Fruit fly (Drosophila melanogaster): ENCODE data around the gene Bfc.

Bfc gene

DNA sequence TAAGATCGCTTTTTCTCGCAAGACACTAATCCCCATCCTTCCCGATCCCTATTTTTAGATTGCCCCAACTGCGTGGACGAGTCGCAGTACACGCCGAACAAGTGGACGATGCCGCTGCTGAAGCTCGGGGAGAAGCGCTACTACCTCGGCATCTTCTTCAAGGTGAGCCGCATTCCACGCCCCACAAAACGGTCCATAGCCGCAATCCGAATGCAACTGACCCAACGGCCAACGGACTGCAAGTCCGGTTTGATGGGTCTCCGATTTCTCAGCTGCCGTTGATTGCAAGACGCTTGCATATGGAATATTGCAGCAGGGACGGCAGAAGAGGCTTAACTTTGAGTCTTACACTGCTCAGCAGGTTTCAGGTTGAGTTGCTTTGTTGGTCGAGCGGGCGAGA is 18.5 kb downstream of the Bfc start:
- TF ChIP-seq Hr78 (GFP tag; optimal IDR thresholded peaks at IDR 0.05), result no peak
- TF ChIP-seq Dif (GFP tag; optimal IDR thresholded peaks at IDR 0.05; ENCODE audit: partially characterized antibody), result peak; percentile 31

DNA sequence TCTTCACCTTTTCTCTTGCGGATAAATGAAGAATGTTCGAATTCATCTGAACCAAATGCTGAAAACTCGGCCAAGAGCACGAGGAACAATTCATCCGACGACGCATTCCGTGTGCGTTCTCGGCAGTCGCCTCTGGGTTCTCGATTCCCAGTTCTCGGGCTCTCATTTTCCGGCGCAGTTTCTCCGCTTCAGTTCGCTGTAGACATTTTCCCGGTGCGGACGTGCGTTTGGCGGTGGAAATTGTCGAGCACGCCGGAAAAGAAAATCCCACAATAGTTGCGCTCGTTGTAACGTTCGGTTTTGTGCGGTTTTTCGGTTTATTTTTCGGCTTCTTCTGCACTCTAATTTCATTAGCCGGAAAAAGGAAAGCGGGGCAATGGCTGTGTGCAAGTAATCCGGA is 25.3 kb downstream of the Bfc start, which contains the start of gene CG32333:
Gene CG32333 (plus strand): TSS at position 190 of the 400 bp plus-strand sequence.
- TF ChIP-seq h (GFP tag; optimal IDR thresholded peaks at IDR 0.05), result no peak
- TF ChIP-seq dsf (GFP tag; optimal IDR thresholded peaks at IDR 0.05; ENCODE audit: borderline replicate concordance), result no peak
- no peak for TF ChIP-seq Rel (GFP tag; optimal IDR thresholded peaks at IDR 0.05)
- no peak for TF ChIP-seq Rel (tag; optimal IDR thresholded peaks at IDR 0.05)
- no peak for TF ChIP-seq psq (GFP tag; optimal IDR thresholded peaks at IDR 0.05)
- no peak for TF ChIP-seq usp (GFP tag; optimal IDR thresholded peaks at IDR 0.05)
- no peak for TF ChIP-seq Sp1 (GFP tag; optimal IDR thresholded peaks at IDR 0.05)
- TF ChIP-seq foxo (GFP tag; optimal IDR thresholded peaks at IDR 0.05), result no peak
- TF ChIP-seq Hr78 (GFP tag; optimal IDR thresholded peaks at IDR 0.05), result no peak

DNA sequence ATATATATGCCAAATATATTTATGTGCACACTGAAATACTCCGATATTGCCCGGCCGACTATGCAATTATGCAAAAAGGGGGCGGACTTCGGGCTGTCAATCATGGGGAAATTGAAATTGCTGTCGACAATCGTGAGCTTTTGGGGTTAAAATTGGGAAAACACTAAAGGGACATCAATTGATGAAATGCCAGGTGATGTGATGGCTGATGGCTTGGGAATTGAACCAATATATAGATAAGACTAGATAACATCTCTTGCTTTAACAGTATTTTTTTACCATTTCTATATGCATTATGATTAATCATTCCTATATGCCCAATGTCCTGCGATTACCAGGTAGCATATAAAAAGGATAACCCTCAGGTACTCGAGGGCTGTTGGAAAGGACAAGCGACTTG is 27.4 kb downstream of the Bfc start:
- no peak for TF ChIP-seq N (GFP tag; optimal IDR thresholded peaks at IDR 0.05)
- no peak for TF ChIP-seq foxo (GFP tag; optimal IDR thresholded peaks at IDR 0.05)
- no peak for TF ChIP-seq br (GFP tag; optimal IDR thresholded peaks at IDR 0.05)
- TF ChIP-seq OdsH (GFP tag; optimal IDR thresholded peaks at IDR 0.05), result no peak
- no peak for TF ChIP-seq Sp1 (GFP tag; optimal IDR thresholded peaks at IDR 0.05)
- no peak for TF ChIP-seq CG32264 (GFP tag; optimal IDR thresholded peaks at IDR 0.05)
- no peak for TF ChIP-seq Hr78 (GFP tag; optimal IDR thresholded peaks at IDR 0.05)
- no peak for TF ChIP-seq ey (GFP tag; optimal IDR thresholded peaks at IDR 0.05)
- TF ChIP-seq Abd-B (GFP tag; optimal IDR thresholded peaks at IDR 0.05), result no peak
- no peak for TF ChIP-seq Jra (GFP tag; optimal IDR thresholded peaks at IDR 0.05)
- no peak for TF ChIP-seq Rel (GFP tag; optimal IDR thresholded peaks at IDR 0.05)
- TF ChIP-seq Rel (tag; optimal IDR thresholded peaks at IDR 0.05), result no peak

DNA sequence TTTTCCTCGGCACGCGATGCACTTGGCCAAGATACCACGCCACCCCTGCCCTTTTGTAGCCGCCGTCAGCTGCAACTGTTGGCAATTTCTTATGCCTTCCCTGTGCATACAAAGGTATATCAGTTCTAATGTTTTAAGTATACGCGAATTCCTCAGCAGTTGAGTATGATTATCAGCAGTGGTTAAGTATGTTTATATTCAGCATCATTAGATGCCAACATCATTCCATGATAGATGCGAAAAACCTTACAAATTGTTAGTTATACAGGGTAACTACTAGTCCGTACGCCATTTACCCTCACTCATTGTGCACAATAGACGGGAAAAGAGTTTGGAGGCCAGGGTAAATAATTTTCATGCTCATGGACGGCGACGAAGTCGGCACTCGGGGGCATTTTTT is 29.2 kb downstream of the Bfc start:
- TF ChIP-seq ey (GFP tag; optimal IDR thresholded peaks at IDR 0.05) (peak; percentile 18), usp (GFP tag; optimal IDR thresholded peaks at IDR 0.05) (no peak)

DNA sequence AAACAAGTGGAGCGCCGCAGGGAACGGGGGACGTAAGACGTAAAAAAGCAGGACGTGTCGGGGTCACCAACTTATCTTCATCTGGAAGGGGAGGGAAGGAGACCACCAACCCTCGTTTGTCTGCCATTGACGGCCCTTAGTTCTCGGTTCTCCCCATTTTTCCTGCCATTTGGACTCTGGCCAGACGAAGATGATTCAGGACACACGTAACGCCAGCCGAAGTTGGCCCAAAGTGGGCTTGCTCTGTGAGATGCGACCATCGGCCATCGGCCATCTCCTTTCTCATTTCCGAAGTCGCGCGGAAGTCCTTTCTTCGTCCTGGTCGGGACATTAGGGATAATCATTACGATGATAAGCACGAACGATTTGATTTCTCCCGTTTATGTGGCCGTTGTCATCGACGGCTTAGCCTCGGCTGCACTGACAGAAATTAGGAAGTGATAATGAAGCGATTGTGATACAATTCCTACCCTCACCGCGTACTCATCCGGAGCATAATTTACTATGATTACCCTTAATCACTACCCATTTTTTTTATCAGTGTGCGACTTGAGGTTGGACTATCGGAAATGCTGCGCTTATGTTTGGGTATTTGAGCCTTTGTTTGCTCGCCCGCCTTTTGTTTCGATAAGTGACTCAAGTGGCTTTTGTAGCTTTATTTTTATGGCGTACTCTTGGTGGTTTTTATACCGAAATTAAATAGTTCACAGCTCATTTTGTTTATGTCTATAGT is 30.6 kb downstream of the Bfc start:
- TF ChIP-seq usp (GFP tag; optimal IDR thresholded peaks at IDR 0.05), result no peak
- no peak for TF ChIP-seq psq (GFP tag; optimal IDR thresholded peaks at IDR 0.05)
- TF ChIP-seq dl (GFP tag; optimal IDR thresholded peaks at IDR 0.05; ENCODE audit: insufficient read depth in 1 of 2, partially characterized antibody in 2 of 2), result no peak

DNA sequence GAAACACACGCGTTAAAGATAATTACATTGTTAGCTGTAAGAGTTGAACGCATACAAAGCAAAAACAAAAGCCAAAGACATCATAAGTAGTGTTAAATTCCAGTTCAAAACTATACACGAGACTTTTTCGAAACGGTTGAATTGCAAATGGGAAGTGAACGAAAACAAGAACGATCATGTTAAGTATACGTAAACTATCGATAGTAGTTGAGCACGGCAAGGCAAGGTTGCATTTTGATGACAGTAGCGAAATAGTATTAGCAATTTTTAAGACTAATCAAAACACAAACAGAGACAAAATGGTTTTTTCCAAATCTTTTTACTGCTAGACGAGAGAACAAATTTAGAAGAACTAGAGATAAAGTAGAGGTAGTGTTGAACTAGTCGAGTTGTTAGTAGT is 44.3 kb downstream of the Bfc start:
- TF ChIP-seq Myc (optimal IDR thresholded peaks at IDR 0.05) (no peak), GATAd (GFP tag; optimal IDR thresholded peaks at IDR 0.05) (no peak), Hnf4 (GFP tag; optimal IDR thresholded peaks at IDR 0.05) (no peak), h (GFP tag; optimal IDR thresholded peaks at IDR 0.05) (no peak), ey (GFP tag; optimal IDR thresholded peaks at IDR 0.05) (no peak), lola (GFP tag; optimal IDR thresholded peaks at IDR 0.05) (no peak), psq (GFP tag; optimal IDR thresholded peaks at IDR 0.05) (no peak), sage (GFP tag; optimal IDR thresholded peaks at IDR 0.05) (no peak)

DNA sequence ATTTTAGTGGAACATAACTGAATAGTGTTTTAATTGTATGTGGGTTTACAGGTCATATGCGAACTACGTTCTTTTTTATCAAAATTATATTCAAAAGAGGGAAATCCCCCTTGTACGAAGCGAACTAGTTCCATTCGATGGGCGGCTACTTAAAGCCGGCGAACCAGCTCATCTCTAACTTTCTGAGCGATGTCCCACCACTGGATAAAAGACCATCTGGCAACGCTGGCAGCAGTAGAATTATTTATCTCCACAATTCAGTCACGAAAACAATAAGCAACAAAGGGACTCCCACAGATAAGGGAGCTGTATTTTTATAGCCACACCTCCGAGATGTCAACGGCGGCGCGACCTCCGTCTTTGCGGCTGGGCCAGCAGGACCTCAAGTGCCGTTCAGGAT is 45.2 kb downstream of the Bfc start, which contains the start of gene Rabex-5:
Gene Rabex-5 (plus strand): TSS at position 221 of the 400 bp plus-strand sequence.
- TF ChIP-seq sage (GFP tag; optimal IDR thresholded peaks at IDR 0.05) (no peak), HLH106 (tag; optimal IDR thresholded peaks at IDR 0.05) (peak; percentile 33), Rel (GFP tag; optimal IDR thresholded peaks at IDR 0.05) (no peak), Rel (tag; optimal IDR thresholded peaks at IDR 0.05) (peak; percentile 100), dmrt93B (GFP tag; optimal IDR thresholded peaks at IDR 0.05) (no peak), rgr (GFP tag; optimal IDR thresholded peaks at IDR 0.05) (peak; percentile 28), foxo (GFP tag; optimal IDR thresholded peaks at IDR 0.05) (peak in 1 of 2 experiments; percentile 43), woc (GFP tag; optimal IDR thresholded peaks at IDR 0.05) (peak; percentile 55), ey (GFP tag; optimal IDR thresholded peaks at IDR 0.05) (peak; percentile 16), Hr83 (GFP tag; optimal IDR thresholded peaks at IDR 0.05; ENCODE audit: poor library complexity, severe bottlenecking) (peak; percentile 18)

Measured in whole organism, wandering third instar larva.